Worm (Caenorhabditis elegans) whole organism, L3 larva: ENCODE results near the gene sel-10.

ENCODE experiments used
- R02D3.7 ChIP-seq: fragments of 150-350 bp; optimal IDR thresholded peaks from 2 replicates; lab custom pipeline; 2014; ENCODE audit warnings: missing biosample characterization, missing genetic modification characterization
- ZK546.5 ChIP-seq: sonication (generic microtip); optimal IDR thresholded peaks from 2 replicates; lab custom pipeline; 2017; ENCODE audit warnings: missing biosample characterization, missing genetic modification characterization
- aly-2 ChIP-seq: fragments of 150-350 bp; optimal IDR thresholded peaks from 2 replicates; lab custom pipeline; 2014; ENCODE audit warnings: missing biosample characterization, missing genetic modification characterization
- ama-1 ChIP-seq: fragments of 150-350 bp; optimal IDR thresholded peaks from 2 replicates; lab custom pipeline; 2018
- ceh-16 ChIP-seq: sonication (generic microtip); optimal IDR thresholded peaks from 2 replicates; lab custom pipeline; 2017; ENCODE audit warnings: missing biosample characterization, missing genetic modification characterization
- ceh-28 ChIP-seq: fragments of 150-350 bp; optimal IDR thresholded peaks from 2 replicates; lab custom pipeline; 2014; ENCODE audit warnings: missing biosample characterization, missing genetic modification reagents, missing genetic modification characterization
- ceh-9 ChIP-seq: sonication (generic microtip); optimal IDR thresholded peaks from 2 replicates; lab custom pipeline; 2018; ENCODE audit warnings: missing biosample characterization, missing genetic modification characterization
- daf-12 ChIP-seq: fragments of 150-350 bp; optimal IDR thresholded peaks from 2 replicates; lab custom pipeline; 2014; ENCODE audit warnings: missing biosample characterization, missing genetic modification reagents, missing genetic modification characterization
- egl-5 ChIP-seq: fragments of 150-350 bp; optimal IDR thresholded peaks from 2 replicates; lab custom pipeline; 2017; ENCODE audit warnings: missing biosample characterization, missing genetic modification reagents, missing genetic modification characterization, inconsistent platforms
- elt-1 ChIP-seq: fragments of 150-350 bp; optimal IDR thresholded peaks from 2 replicates; lab custom pipeline; 2014; ENCODE audit warnings: missing biosample characterization, missing genetic modification characterization
- elt-2 ChIP-seq: sonication (generic microtip); optimal IDR thresholded peaks from 2 replicates; lab custom pipeline; 2016; ENCODE audit warnings: missing genetic modification reagents, mild to moderate bottlenecking, missing genetic modification characterization, missing compliant biosample characterization
- elt-3 ChIP-seq, 3 experiments: fragments of 150-350 bp in 1 of 3; sonication (generic microtip) in 2 of 3; optimal IDR thresholded peaks; 2 replicates in 2 of 3; 4 replicates in 1 of 3; lab custom pipeline; 2014 to 2017; ENCODE audit warnings: missing biosample characterization in 3 of 3, missing genetic modification characterization in 3 of 3
- eor-1 ChIP-seq, 2 experiments: fragments of 150-350 bp; optimal IDR thresholded peaks; 2 replicates each; lab custom pipeline; 2014 to 2018; ENCODE audit warnings: missing biosample characterization in 2 of 2, missing genetic modification characterization in 2 of 2
- fkh-10 ChIP-seq: sonication (generic microtip); optimal IDR thresholded peaks from 2 replicates; lab custom pipeline; 2017; ENCODE audit warnings: missing biosample characterization, missing genetic modification reagents, missing genetic modification characterization
- fkh-2 ChIP-seq: fragments of 150-350 bp; optimal IDR thresholded peaks from 2 replicates; lab custom pipeline; 2014; ENCODE audit warnings: missing biosample characterization, missing genetic modification reagents, missing genetic modification characterization
- hmg-11 ChIP-seq: sonication (generic microtip); optimal IDR thresholded peaks from 2 replicates; lab custom pipeline; 2016; ENCODE audit warnings: missing genetic modification characterization, missing compliant biosample characterization
- lin-15B ChIP-seq: fragments of 150-350 bp; optimal IDR thresholded peaks from 2 replicates; lab custom pipeline; 2014; ENCODE audit warnings: missing biosample characterization, missing genetic modification characterization
- lsy-12 ChIP-seq: sonication (generic microtip); optimal IDR thresholded peaks from 2 replicates; lab custom pipeline; 2016; ENCODE audit warnings: mild to moderate bottlenecking, missing genetic modification characterization, missing compliant biosample characterization
- mdl-1 ChIP-seq: fragments of 150-350 bp; optimal IDR thresholded peaks from 2 replicates; lab custom pipeline; 2014; ENCODE audit warnings: missing biosample characterization, missing genetic modification characterization
- nfya-1 ChIP-seq: sonication (generic microtip); optimal IDR thresholded peaks from 2 replicates; lab custom pipeline; 2017; ENCODE audit warnings: missing genetic modification characterization, mild to moderate bottlenecking, missing compliant biosample characterization, antibody characterized with exemption, moderate library complexity; ENCODE audit not compliant: insufficient read depth
- nhr-11 ChIP-seq: fragments of 150-350 bp; optimal IDR thresholded peaks from 2 replicates; lab custom pipeline; 2014; ENCODE audit warnings: missing biosample characterization, missing genetic modification characterization
- nhr-12 ChIP-seq: fragments of 150-350 bp; optimal IDR thresholded peaks from 2 replicates; lab custom pipeline; 2014; ENCODE audit warnings: missing biosample characterization, missing genetic modification characterization
- nhr-23 ChIP-seq: fragments of 150-350 bp; optimal IDR thresholded peaks from 2 replicates; lab custom pipeline; 2014; ENCODE audit warnings: missing biosample characterization, missing genetic modification reagents, missing genetic modification characterization
- nhr-237 ChIP-seq: fragments of 150-350 bp; optimal IDR thresholded peaks from 2 replicates; lab custom pipeline; 2014; ENCODE audit warnings: missing biosample characterization, missing genetic modification characterization
- nhr-25 ChIP-seq: sonication (generic microtip); optimal IDR thresholded peaks from 2 replicates; lab custom pipeline; 2017; ENCODE audit warnings: missing biosample characterization, missing genetic modification characterization
- nhr-28 ChIP-seq: fragments of 150-350 bp; optimal IDR thresholded peaks from 2 replicates; lab custom pipeline; 2014; ENCODE audit warnings: missing biosample characterization, missing genetic modification characterization
- nhr-43 ChIP-seq: sonication (generic microtip); optimal IDR thresholded peaks from 2 replicates; lab custom pipeline; 2016; ENCODE audit warnings: mild to moderate bottlenecking, missing genetic modification characterization, missing compliant biosample characterization; ENCODE audit not compliant: poor library complexity, severe bottlenecking
- nhr-67 ChIP-seq: fragments of 150-350 bp; optimal IDR thresholded peaks from 2 replicates; lab custom pipeline; 2014; ENCODE audit warnings: missing biosample characterization, missing genetic modification characterization
- nhr-76 ChIP-seq: fragments of 150-350 bp; sonication (generic microtip); optimal IDR thresholded peaks from 5 replicates; lab custom pipeline; 2014; ENCODE audit warnings: missing biosample characterization, missing genetic modification characterization
- pha-4 ChIP-seq: fragments of 150-350 bp; optimal IDR thresholded peaks from 2 replicates; lab custom pipeline; 2014; ENCODE audit warnings: missing biosample characterization, missing genetic modification reagents, missing genetic modification characterization
- pqm-1 ChIP-seq: fragments of 150-350 bp; optimal IDR thresholded peaks from 2 replicates; lab custom pipeline; 2017; ENCODE audit warnings: missing biosample characterization, missing genetic modification characterization, inconsistent platforms
- sea-2 ChIP-seq: fragments of 150-350 bp; sonication (generic microtip); optimal IDR thresholded peaks from 4 replicates; lab custom pipeline; 2014; ENCODE audit warnings: missing biosample characterization, missing genetic modification reagents, missing genetic modification characterization
- tbx-2 ChIP-seq: sonication (generic microtip); optimal IDR thresholded peaks from 2 replicates; lab custom pipeline; 2016; ENCODE audit warnings: mild to moderate bottlenecking, missing genetic modification characterization, missing compliant biosample characterization
- unc-39 ChIP-seq: sonication (generic microtip); optimal IDR thresholded peaks from 4 replicates; lab custom pipeline; 2017; ENCODE audit warnings: missing biosample characterization, missing genetic modification characterization
- ztf-11 ChIP-seq: fragments of 150-350 bp; optimal IDR thresholded peaks from 2 replicates; lab custom pipeline; 2014; ENCODE audit warnings: missing biosample characterization, missing genetic modification characterization
- ztf-4 ChIP-seq: fragments of 150-350 bp; optimal IDR thresholded peaks from 2 replicates; lab custom pipeline; 2014; ENCODE audit warnings: missing biosample characterization, missing genetic modification characterization

Gene sel-10

ce11 chrV:13780902-13781301 lies 38.3 kb upstream of the sel-10 start:
- no peak for TF ChIP-seq nhr-28
- no peak for TF ChIP-seq daf-12 (tag; lab: Kevin White, UChicago)
- TF ChIP-seq ceh-9 (tag; lab: Kevin White, UChicago), result no peak
- TF ChIP-seq ZK546.5 (tag; lab: Kevin White, UChicago), result no peak
- TF ChIP-seq ztf-4, result no peak
- no peak for TF ChIP-seq ama-1
- TF ChIP-seq nhr-237 (tag; lab: Kevin White, UChicago), result no peak
- TF ChIP-seq elt-2 (tag; lab: Kevin White, UChicago), result no peak

ce11 chrV:13782190-13782589 lies 37.0 kb upstream of the sel-10 start, which contains the start of gene decr-1.1:
Gene decr-1.1, plus strand, starts transcription at chrV:13782399.
- TF ChIP-seq hmg-11, result no peak
- TF ChIP-seq eor-1 (tag; optimal IDR thresholded peaks at IDR 0.05; lab: Kevin White, UChicago), result no peak
- TF ChIP-seq mdl-1 (tag; lab: Kevin White, UChicago), result no peak
- no peak for TF ChIP-seq daf-12 (tag; lab: Kevin White, UChicago)
- TF ChIP-seq ama-1, result no peak
- no peak for TF ChIP-seq ceh-9 (tag; lab: Kevin White, UChicago)
- no peak for TF ChIP-seq ZK546.5 (tag; lab: Kevin White, UChicago)
- TF ChIP-seq ztf-11 (tag; lab: Kevin White, UChicago), result no peak
- no peak for TF ChIP-seq nhr-237 (tag; lab: Kevin White, UChicago)
- no peak for TF ChIP-seq nhr-28
- TF ChIP-seq elt-3 (tag; optimal IDR thresholded peaks at IDR 0.05; lab: Kevin White, UChicago), result no peak
- no peak for TF ChIP-seq aly-2 (tag; lab: Kevin White, UChicago)
- no peak for TF ChIP-seq nhr-43 (tag; lab: Kevin White, UChicago)
- TF ChIP-seq egl-5 (tag; lab: Kevin White, UChicago), result no peak
- no peak for TF ChIP-seq sea-2 (GFP tag; lab: Kevin White, UChicago)
- no peak for TF ChIP-seq lsy-12 (tag; lab: Kevin White, UChicago)
- no peak for TF ChIP-seq nhr-11 (tag; lab: Kevin White, UChicago)
- no peak for TF ChIP-seq nhr-12 (tag; lab: Kevin White, UChicago)
- TF ChIP-seq ceh-16, result no peak
- no peak for TF ChIP-seq lin-15B (tag; lab: Kevin White, UChicago)
- TF ChIP-seq pqm-1, result peak; percentile 64
- peak; percentile 28 for TF ChIP-seq ceh-28 (tag; lab: Kevin White, UChicago)
- no peak for TF ChIP-seq unc-39 (tag; lab: Kevin White, UChicago)
- peak; percentile 49 for TF ChIP-seq elt-2 (tag; lab: Kevin White, UChicago)
- peak; percentile 7 for TF ChIP-seq nfya-1 (tag; lab: Kevin White, UChicago)
- TF ChIP-seq pha-4 (tag; lab: Kevin White, UChicago), result peak; percentile 37
- no peak for TF ChIP-seq elt-1 (tag; lab: Kevin White, UChicago)
- TF ChIP-seq fkh-10 (GFP tag; lab: Kevin White, UChicago), result no peak
- TF ChIP-seq nhr-23, result no peak
- no peak for TF ChIP-seq nhr-76 (tag; lab: Kevin White, UChicago)
- no peak for TF ChIP-seq tbx-2 (tag; lab: Kevin White, UChicago)
- TF ChIP-seq R02D3.7, result no peak

- TF ChIP-seq lin-15B (tag; lab: Kevin White, UChicago) (no peak), nhr-43 (tag; lab: Kevin White, UChicago) (no peak), unc-39 (tag; lab: Kevin White, UChicago) (no peak), R02D3.7 (no peak), nhr-25 (no peak), nhr-237 (tag; lab: Kevin White, UChicago) (no peak), nhr-67 (tag; lab: Kevin White, UChicago) (no peak), nhr-12 (tag; lab: Kevin White, UChicago) (no peak), egl-5 (tag; lab: Kevin White, UChicago) (no peak), pqm-1 (no peak), aly-2 (tag; lab: Kevin White, UChicago) (no peak), lsy-12 (tag; lab: Kevin White, UChicago) (no peak), nhr-11 (tag; lab: Kevin White, UChicago) (no peak), ceh-28 (tag; lab: Kevin White, UChicago) (no peak), fkh-2 (tag; lab: Kevin White, UChicago) (no peak), ama-1 (no peak), hmg-11 (no peak)
Measured at ce11 chrV:13785767-13786166, 33.4 kb upstream of the sel-10 start.
